Worm (Caenorhabditis elegans) whole organism, young adult: Measurements from ENCODE around the gene C08F1.12.

Experiments
- F52B5.7 ChIP-seq: sonication (generic microtip); optimal IDR thresholded peaks from 2 replicates; lab custom pipeline; 2016; ENCODE audit warnings: mild to moderate bottlenecking, missing genetic modification characterization, missing compliant biosample characterization
- Y56A3A.18 ChIP-seq: fragments of 200-800 bp; sonication (Bioruptor generic); IDR thresholded peaks from 2 replicates; pipeline ENCODE4 v1.3.6; 2022; ENCODE audit warnings: missing genetic modification reagents, missing genetic modification characterization, missing compliant biosample characterization
- ets-4 ChIP-seq: fragments of 200-800 bp; sonication (Bioruptor generic); optimal IDR thresholded peaks from 2 replicates; lab custom pipeline; 2018; ENCODE audit warnings: mild to moderate bottlenecking, missing genetic modification characterization, missing compliant biosample characterization
- hmg-20 ChIP-seq: fragments of 200-800 bp; sonication (Bioruptor generic); IDR thresholded peaks from 2 replicates; pipeline ENCODE4 v1.3.6; 2022; ENCODE audit warnings: missing genetic modification reagents, missing genetic modification characterization, missing compliant biosample characterization
- lin-26 ChIP-seq: fragments of 200-800 bp; sonication (Bioruptor generic); IDR thresholded peaks from 2 replicates; pipeline ENCODE4 v1.3.6; 2022; ENCODE audit warnings: missing genetic modification reagents, missing genetic modification characterization, missing compliant biosample characterization
- mes-4 ChIP-seq: sonication (generic microtip); optimal IDR thresholded peaks from 2 replicates; lab custom pipeline; 2016; ENCODE audit warnings: missing genotype, missing genetic modification characterization, missing compliant biosample characterization
- rpc-1 ChIP-seq, 2 experiments: fragments of 150-350 bp in 1 of 2; sonication (generic microtip) in 1 of 2; optimal IDR thresholded peaks; 2 replicates each; lab custom pipeline; 2014 to 2018; ENCODE audit warnings: missing biosample characterization in 1 of 2, missing genetic modification characterization in 1 of 2, missing genetic modification reagents in 1 of 2, missing genotype in 1 of 2
- somi-1 ChIP-seq: fragments of 200-800 bp; sonication (Bioruptor generic); optimal IDR thresholded peaks from 2 replicates; lab custom pipeline; 2018; ENCODE audit warnings: mild to moderate bottlenecking, missing genetic modification characterization, missing compliant biosample characterization
- unc-130 ChIP-seq: sonication (generic microtip); optimal IDR thresholded peaks from 2 replicates; lab custom pipeline; 2016; ENCODE audit warnings: missing genetic modification reagents, missing genetic modification characterization, missing compliant biosample characterization

DNA sequence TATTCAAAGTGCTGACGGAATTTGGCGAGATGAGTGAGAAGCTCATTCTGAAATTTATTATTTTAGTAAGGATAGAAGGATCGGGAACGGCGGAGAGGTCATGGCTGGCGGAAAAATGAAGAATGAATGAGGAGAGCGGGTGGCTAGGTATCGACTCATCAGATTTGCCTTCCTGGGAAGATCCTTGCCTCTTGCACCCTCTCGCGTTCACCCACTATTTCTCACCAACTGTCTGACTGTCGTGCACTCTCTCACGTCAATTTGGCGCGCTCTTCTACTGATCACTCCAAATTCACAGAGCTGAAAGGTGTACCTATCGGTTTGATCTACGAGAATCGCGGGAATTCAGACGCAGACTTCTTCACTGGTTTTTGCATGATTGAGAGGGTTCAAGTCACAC lies 41.9 kb upstream of the C08F1.12 start, which contains the start of gene fbxb-97:
- no peak for TF ChIP-seq ets-4 (GFP tag; lab: Kevin White, UChicago)
- no peak for TF ChIP-seq somi-1 (GFP tag; lab: Kevin White, UChicago)
- TF ChIP-seq F52B5.7 (tag; lab: Kevin White, UChicago) = no peak
- no peak for TF ChIP-seq Y56A3A.18 (GFP tag; lab: Robert Waterston, UW)
- TF ChIP-seq hmg-20 (GFP tag; lab: Robert Waterston, UW) = no peak
- no peak for TF ChIP-seq rpc-1 (optimal IDR thresholded peaks at IDR 0.05; lab: Kevin White, UChicago)
- no peak for TF ChIP-seq rpc-1 (tag; optimal IDR thresholded peaks at IDR 0.05; lab: Kevin White, UChicago)
- TF ChIP-seq lin-26 (GFP tag; lab: Robert Waterston, UW) = no peak
- no peak for TF ChIP-seq unc-130 (GFP tag; lab: Kevin White, UChicago)
- TF ChIP-seq mes-4 (tag; lab: Kevin White, UChicago) = no peak
